Fruit fly (Drosophila melanogaster) whole organism, prepupa: ENCODE measurements around the gene fan.

Source experiments
- Blimp-1 ChIP-seq: fragments of 200-800 bp; sonication (Bioruptor generic); optimal IDR thresholded peaks from 3 replicates; lab custom pipeline; 2017; ENCODE audit warnings: missing biosample characterization, missing genetic modification characterization, mild to moderate bottlenecking, moderate library complexity, missing genetic modification reagents
- CG10631 ChIP-seq: fragments of 200-800 bp; sonication (Bioruptor generic); optimal IDR thresholded peaks from 2 replicates; lab custom pipeline; 2016; ENCODE audit warnings: missing biosample characterization, missing genetic modification characterization
- CG11762 ChIP-seq: fragments of 200-800 bp; sonication (Bioruptor generic); optimal IDR thresholded peaks from 3 replicates; lab custom pipeline; 2016; ENCODE audit warnings: missing biosample characterization, missing genetic modification characterization; ENCODE audit not compliant: insufficient read depth
- CG11902 ChIP-seq: fragments of 200-800 bp; sonication (Bioruptor generic); optimal IDR thresholded peaks from 3 replicates; lab custom pipeline; 2016; ENCODE audit warnings: missing biosample characterization, missing genetic modification characterization
- CG15336 ChIP-seq: fragments of 200-800 bp; sonication (Bioruptor generic); IDR thresholded peaks from 2 replicates; pipeline ENCODE4 v1.3.6; 2022; ENCODE audit warnings: missing biosample characterization, missing genetic modification characterization
- CG1621 ChIP-seq: fragments of 200-800 bp; sonication (Bioruptor generic); optimal IDR thresholded peaks from 3 replicates; lab custom pipeline; 2018; ENCODE audit warnings: missing biosample characterization, mild to moderate bottlenecking, missing genetic modification characterization
- CG16779 ChIP-seq: fragments of 200-800 bp; sonication (Bioruptor generic); optimal IDR thresholded peaks from 3 replicates; lab custom pipeline; 2017; ENCODE audit warnings: missing biosample characterization, mild to moderate bottlenecking, missing genetic modification characterization
- CG3032 ChIP-seq: fragments of 200-800 bp; optimal IDR thresholded peaks from 2 replicates; lab custom pipeline; 2019; ENCODE audit warnings: missing biosample characterization, mild to moderate bottlenecking, missing genetic modification characterization, moderate library complexity
- CG31627 ChIP-seq: fragments of 200-800 bp; sonication (Bioruptor generic); optimal IDR thresholded peaks from 3 replicates; lab custom pipeline; 2016; ENCODE audit warnings: missing biosample characterization, missing genetic modification characterization
- CG32006 ChIP-seq: fragments of 200-800 bp; sonication (Bioruptor generic); optimal IDR thresholded peaks from 3 replicates; lab custom pipeline; 2017; ENCODE audit warnings: missing biosample characterization, mild to moderate bottlenecking, missing genetic modification characterization
- CG34406 ChIP-seq: fragments of 200-800 bp; sonication (Bioruptor generic); optimal IDR thresholded peaks from 3 replicates; lab custom pipeline; 2016; ENCODE audit warnings: missing biosample characterization, missing genetic modification characterization
- CG4318 ChIP-seq: fragments of 200-800 bp; sonication (Bioruptor generic); optimal IDR thresholded peaks from 3 replicates; lab custom pipeline; 2017; ENCODE audit warnings: missing biosample characterization, mild to moderate bottlenecking, missing genetic modification characterization
- CG6163 ChIP-seq: fragments of 200-800 bp; sonication (Bioruptor generic); IDR thresholded peaks from 3 replicates; pipeline ENCODE4 v1.3.6; 2022; ENCODE audit warnings: missing biosample characterization, missing genetic modification characterization
- CG6276 ChIP-seq: fragments of 200-800 bp; sonication (Bioruptor generic); optimal IDR thresholded peaks from 2 replicates; lab custom pipeline; 2017; ENCODE audit warnings: missing biosample characterization, mild to moderate bottlenecking, missing genetic modification characterization
- CG6854 ChIP-seq: fragments of 200-800 bp; sonication (Bioruptor generic); optimal IDR thresholded peaks from 2 replicates; lab custom pipeline; 2017; ENCODE audit warnings: missing biosample characterization, mild to moderate bottlenecking, missing genetic modification characterization
- CG7368 ChIP-seq: fragments of 200-800 bp; sonication (Bioruptor generic); optimal IDR thresholded peaks from 3 replicates; lab custom pipeline; 2016; ENCODE audit warnings: missing biosample characterization, missing genetic modification characterization
- CG8632 ChIP-seq: fragments of 200-800 bp; sonication (Bioruptor generic); optimal IDR thresholded peaks from 3 replicates; lab custom pipeline; 2016; ENCODE audit warnings: missing biosample characterization, missing genetic modification characterization
- Eip75B ChIP-seq: fragments of 200-800 bp; sonication (Bioruptor generic); optimal IDR thresholded peaks from 3 replicates; lab custom pipeline; 2016; ENCODE audit warnings: missing biosample characterization, missing genetic modification characterization
- Eip78C ChIP-seq: fragments of 200-800 bp; sonication (Bioruptor generic); peaks from one replicate; lab custom pipeline; 2016; ENCODE audit warnings: missing biosample characterization, missing genetic modification characterization
- Eip93F ChIP-seq: fragments of 200-800 bp; sonication (Bioruptor generic); optimal IDR thresholded peaks from 2 replicates; lab custom pipeline; 2016; ENCODE audit warnings: missing biosample characterization, mild to moderate bottlenecking, missing genetic modification characterization
- Ets21C ChIP-seq: fragments of 200-800 bp; sonication (Bioruptor generic); optimal IDR thresholded peaks from 3 replicates; lab custom pipeline; 2016; ENCODE audit warnings: missing biosample characterization, missing genetic modification characterization
- Ets96B ChIP-seq: fragments of 200-800 bp; optimal IDR thresholded peaks from 2 replicates; lab custom pipeline; 2019; ENCODE audit warnings: missing biosample characterization, mild to moderate bottlenecking, missing genetic modification characterization, moderate library complexity
- Gug ChIP-seq: fragments of 200-800 bp; sonication (Bioruptor generic); IDR thresholded peaks from 2 replicates; pipeline ENCODE4 v1.3.6; 2022; ENCODE audit warnings: missing biosample characterization, missing genetic modification characterization
- Hr39 ChIP-seq: fragments of 200-800 bp; sonication (Bioruptor generic); optimal IDR thresholded peaks from 2 replicates; lab custom pipeline; 2016; ENCODE audit warnings: missing biosample characterization, missing genetic modification characterization
- Lpt ChIP-seq: fragments of 200-800 bp; sonication (Bioruptor generic); optimal IDR thresholded peaks from 3 replicates; lab custom pipeline; 2016; ENCODE audit warnings: missing biosample characterization, missing genetic modification characterization
- OdsH ChIP-seq: fragments of 200-800 bp; sonication (Bioruptor generic); optimal IDR thresholded peaks from 3 replicates; lab custom pipeline; 2016; ENCODE audit warnings: missing biosample characterization, missing genetic modification characterization
- Sox102F ChIP-seq: fragments of 200-800 bp; sonication (Bioruptor generic); optimal IDR thresholded peaks from 2 replicates; lab custom pipeline; 2016; ENCODE audit warnings: missing biosample characterization, mild to moderate bottlenecking, missing genetic modification characterization
- Sox15 ChIP-seq: fragments of 200-800 bp; sonication (Bioruptor generic); optimal IDR thresholded peaks from 3 replicates; lab custom pipeline; 2016; ENCODE audit warnings: missing biosample characterization, missing genetic modification characterization
- achi ChIP-seq: fragments of 200-800 bp; sonication (Bioruptor generic); optimal IDR thresholded peaks from 3 replicates; lab custom pipeline; 2016; ENCODE audit warnings: missing biosample characterization, missing genetic modification characterization
- esn ChIP-seq: fragments of 200-800 bp; sonication (Bioruptor generic); optimal IDR thresholded peaks from 2 replicates; lab custom pipeline; 2016; ENCODE audit warnings: missing biosample characterization, mild to moderate bottlenecking, missing genetic modification characterization, moderate library complexity
- fd59A ChIP-seq: fragments of 200-800 bp; sonication (Bioruptor generic); optimal IDR thresholded peaks from 2 replicates; lab custom pipeline; 2017; ENCODE audit warnings: missing biosample characterization, mild to moderate bottlenecking, missing genetic modification characterization, missing genetic modification reagents
- fd85E ChIP-seq: fragments of 200-800 bp; sonication (Bioruptor generic); optimal IDR thresholded peaks from 3 replicates; lab custom pipeline; 2016; ENCODE audit warnings: missing biosample characterization, missing genetic modification characterization
- fkh ChIP-seq: fragments of 200-800 bp; sonication (Bioruptor generic); optimal IDR thresholded peaks from 3 replicates; lab custom pipeline; 2017; ENCODE audit warnings: missing biosample characterization, mild to moderate bottlenecking, missing genetic modification characterization, moderate library complexity
- lz ChIP-seq: fragments of 200-800 bp; sonication (Bioruptor generic); optimal IDR thresholded peaks from 3 replicates; lab custom pipeline; 2016; ENCODE audit warnings: missing biosample characterization, missing genetic modification characterization
- pdm3 ChIP-seq: fragments of 200-800 bp; sonication (Bioruptor generic); optimal IDR thresholded peaks from 3 replicates; lab custom pipeline; 2016; ENCODE audit warnings: missing biosample characterization, missing genetic modification characterization
- salr ChIP-seq, 2 experiments: fragments of 200-800 bp; sonication (Bioruptor generic); optimal IDR thresholded peaks; 3 replicates each; lab custom pipeline; 2016 to 2018; ENCODE audit warnings: missing biosample characterization in 2 of 2, missing genetic modification characterization in 2 of 2, mild to moderate bottlenecking in 1 of 2
- spab ChIP-seq: fragments of 200-800 bp; sonication (Bioruptor generic); optimal IDR thresholded peaks from 2 replicates; lab custom pipeline; 2017; ENCODE audit warnings: missing biosample characterization, mild to moderate bottlenecking, missing genetic modification characterization, missing genetic modification reagents
- ss ChIP-seq, 2 experiments: fragments of 200-800 bp; sonication (Bioruptor generic); optimal IDR thresholded peaks; 2 replicates in 1 of 2; 3 replicates in 1 of 2; lab custom pipeline; 2017 to 2018; ENCODE audit warnings: mild to moderate bottlenecking in 2 of 2, missing biosample characterization in 2 of 2, missing genetic modification characterization in 2 of 2, moderate library complexity in 1 of 2
- svp ChIP-seq: fragments of 200-800 bp; sonication (Bioruptor generic); peaks from one replicate; lab custom pipeline; 2016; ENCODE audit warnings: missing biosample characterization, missing genetic modification characterization
- topi ChIP-seq: fragments of 200-800 bp; sonication (Bioruptor generic); optimal IDR thresholded peaks from 3 replicates; lab custom pipeline; 2016; ENCODE audit warnings: missing biosample characterization, missing genetic modification characterization
- vri ChIP-seq: fragments of 200-800 bp; sonication (Bioruptor generic); optimal IDR thresholded peaks from 3 replicates; lab custom pipeline; 2016; ENCODE audit warnings: missing biosample characterization, mild to moderate bottlenecking, missing genetic modification characterization

fan gene

dm6 chr3L:8091650-8092068 lies 17.3 kb upstream of the fan start, which contains the start of gene CG7565 (continued):
- TF ChIP-seq Sox15 (GFP tag; lab: Kevin White, UChicago) (no peak), Lpt (GFP tag; lab: Kevin White, UChicago) (no peak), fd85E (GFP tag; lab: Kevin White, UChicago) (no peak), CG10631 (GFP tag; lab: Kevin White, UChicago) (no peak), CG1621 (tag; lab: Kevin White, UChicago) (no peak), CG8632 (GFP tag; lab: Kevin White, UChicago) (no peak), Eip75B (GFP tag; lab: Kevin White, UChicago) (no peak), CG34406 (GFP tag; lab: Kevin White, UChicago) (no peak), CG15336 (0 out of 2 replicates have a peak, but pooled peaks have one; percentile 27), Blimp-1 (GFP tag; lab: Kevin White, UChicago) (no peak), Ets96B (tag; lab: Kevin White, UChicago) (no peak), CG32006 (GFP tag; lab: Kevin White, UChicago) (no peak), esn (GFP tag; lab: Kevin White, UChicago) (peak; percentile 46), CG16779 (tag; lab: Kevin White, UChicago) (no peak), Hr39 (GFP tag; lab: Kevin White, UChicago) (no peak), Eip93F (GFP tag; lab: Kevin White, UChicago) (no peak)

- TF ChIP-seq fkh = peak; percentile 84
- no peak for TF ChIP-seq CG11762
- peak; percentile 91 for TF ChIP-seq svp (GFP tag; lab: Kevin White, UChicago)
- no peak for TF ChIP-seq CG10631 (GFP tag; lab: Kevin White, UChicago)
- TF ChIP-seq vri = peak; percentile 70
- TF ChIP-seq CG6276 (GFP tag; lab: Kevin White, UChicago) = no peak
- TF ChIP-seq CG34406 (GFP tag; lab: Kevin White, UChicago) = no peak
- no peak for TF ChIP-seq CG6163 (GFP tag; lab: Robert Waterston, UW)
- TF ChIP-seq, all 60 proteins: peak for 3
Observed at dm6 chr3L:8093553-8093952, 15.4 kb upstream of the fan start.

- TF ChIP-seq CG32006 (GFP tag; lab: Kevin White, UChicago) (peak; percentile 32), CG16779 (tag; lab: Kevin White, UChicago) (no peak), fkh (peak; percentile 69), esn (GFP tag; lab: Kevin White, UChicago) (no peak), CG15336 (0 out of 2 replicates have a peak, but pooled peaks have one; percentile 17), Eip78C (GFP tag; lab: Kevin White, UChicago) (no peak), svp (GFP tag; lab: Kevin White, UChicago) (peak; percentile 79), CG10631 (GFP tag; lab: Kevin White, UChicago) (peak; percentile 13), CG11762 (no peak), salr (GFP tag; optimal IDR thresholded peaks at IDR 0.05; lab: Kevin White, UChicago) (no peak)
- TF ChIP-seq, all 60 proteins: peak for 5
Observed at dm6 chr3L:8094652-8095129, 14.2 kb upstream of the fan start.

dm6 chr3L:8096106-8096558 lies 12.8 kb upstream of the fan start:
- TF ChIP-seq CG34406 (GFP tag; lab: Kevin White, UChicago) (peak; percentile 94), CG16779 (tag; lab: Kevin White, UChicago) (peak; percentile 92), Blimp-1 (GFP tag; lab: Kevin White, UChicago) (no peak), CG6854 (GFP tag; lab: Kevin White, UChicago) (peak; percentile 45), achi (GFP tag; lab: Kevin White, UChicago) (peak; percentile 94), vri (peak; percentile 77), CG8632 (GFP tag; lab: Kevin White, UChicago) (peak; percentile 93), OdsH (GFP tag; lab: Kevin White, UChicago) (peak; percentile 96), pdm3 (GFP tag; lab: Kevin White, UChicago) (peak; percentile 93), ss (GFP tag; optimal IDR thresholded peaks at IDR 0.05; lab: Kevin White, UChicago) (peak; percentile 82 to 86), CG3032 (tag; lab: Kevin White, UChicago) (peak; percentile 84), CG4318 (peak; percentile 94), lz (GFP tag; lab: Kevin White, UChicago) (peak; percentile 82), CG31627 (GFP tag; lab: Kevin White, UChicago) (peak; percentile 82), Lpt (GFP tag; lab: Kevin White, UChicago) (peak; percentile 97), Hr39 (GFP tag; lab: Kevin White, UChicago) (no peak), spab (GFP tag; lab: Kevin White, UChicago) (peak; percentile 81), CG11902 (GFP tag; lab: Kevin White, UChicago) (peak; percentile 87), Eip75B (GFP tag; lab: Kevin White, UChicago) (peak; percentile 85), Gug (GFP tag; lab: Robert Waterston, UW) (peak; percentile 95), CG7368 (GFP tag; lab: Kevin White, UChicago) (peak; percentile 90), CG32006 (GFP tag; lab: Kevin White, UChicago) (peak; percentile 99), fd59A (GFP tag; lab: Kevin White, UChicago) (peak; percentile 74), Sox102F (GFP tag; lab: Kevin White, UChicago) (peak; percentile 81), topi (GFP tag; lab: Kevin White, UChicago) (peak; percentile 82), Ets21C (GFP tag; lab: Kevin White, UChicago) (no peak), CG11762 (peak; percentile 86), CG10631 (GFP tag; lab: Kevin White, UChicago) (peak; percentile 96), esn (GFP tag; lab: Kevin White, UChicago) (peak; percentile 91)
